Fruit fly (Drosophila melanogaster) whole organism, embryonic: ENCODE results near the gene Pex3.

Experiments
- Ada2b ChIP-seq: fragments of 200-800 bp; sonication (Bioruptor generic); IDR thresholded peaks from 2 replicates; pipeline ENCODE4 v1.3.6; 2022; ENCODE audit warnings: missing biosample characterization, missing genetic modification characterization
- Bdp1 ChIP-seq: fragments of 200-800 bp; sonication (Bioruptor generic); optimal IDR thresholded peaks from 3 replicates; lab custom pipeline; 2016; ENCODE audit warnings: missing biosample characterization, missing genetic modification characterization
- CG10543 ChIP-seq: fragments of 200-800 bp; sonication (Bioruptor generic); optimal IDR thresholded peaks from 3 replicates; lab custom pipeline; 2017; ENCODE audit warnings: missing biosample characterization, mild to moderate bottlenecking, missing genetic modification characterization, moderate library complexity
- CG11504 ChIP-seq: fragments of 200-800 bp; sonication (Bioruptor generic); optimal IDR thresholded peaks from 3 replicates; lab custom pipeline; 2019; ENCODE audit warnings: missing biosample characterization, mild to moderate bottlenecking, missing genetic modification characterization, moderate library complexity
- CG11723 ChIP-seq: fragments of 200-800 bp; sonication (Bioruptor generic); optimal IDR thresholded peaks from 2 replicates; lab custom pipeline; 2017; ENCODE audit warnings: missing biosample characterization, mild to moderate bottlenecking, missing genetic modification characterization
- CG13624 ChIP-seq: fragments of 200-800 bp; sonication (Bioruptor generic); optimal IDR thresholded peaks from 2 replicates; lab custom pipeline; 2016; ENCODE audit warnings: missing biosample characterization, missing genetic modification characterization
- CG13775 ChIP-seq: fragments of 200-800 bp; sonication (Bioruptor generic); optimal IDR thresholded peaks from 3 replicates; lab custom pipeline; 2017; ENCODE audit warnings: missing biosample characterization, mild to moderate bottlenecking, missing genetic modification characterization
- CG13894 ChIP-seq: fragments of 200-800 bp; sonication (Bioruptor generic); optimal IDR thresholded peaks from 3 replicates; lab custom pipeline; 2018; ENCODE audit warnings: missing biosample characterization, mild to moderate bottlenecking, missing genetic modification characterization, moderate library complexity
- CG1529 ChIP-seq: fragments of 200-800 bp; sonication (Bioruptor generic); optimal IDR thresholded peaks from 3 replicates; lab custom pipeline; 2018; ENCODE audit warnings: missing biosample characterization, missing genetic modification characterization
- CG15514 ChIP-seq: fragments of 200-800 bp; sonication (Bioruptor generic); optimal IDR thresholded peaks from 3 replicates; lab custom pipeline; 2017; ENCODE audit warnings: missing biosample characterization, missing genetic modification characterization, mild to moderate bottlenecking, moderate library complexity, missing genetic modification reagents
- CG1602 ChIP-seq: fragments of 200-800 bp; sonication (Bioruptor generic); optimal IDR thresholded peaks from 3 replicates; lab custom pipeline; 2016; ENCODE audit warnings: missing biosample characterization, missing genetic modification characterization
- CG17568 ChIP-seq: fragments of 200-800 bp; sonication (Bioruptor generic); optimal IDR thresholded peaks from 2 replicates; lab custom pipeline; 2018; ENCODE audit warnings: missing biosample characterization, mild to moderate bottlenecking, missing genetic modification characterization, moderate library complexity
- CG18599 ChIP-seq: fragments of 200-800 bp; sonication (Bioruptor generic); optimal IDR thresholded peaks from 3 replicates; lab custom pipeline; 2017; ENCODE audit warnings: missing biosample characterization, missing genetic modification characterization, mild to moderate bottlenecking, moderate library complexity, missing genetic modification reagents
- CG2202 ChIP-seq: fragments of 200-800 bp; sonication (Bioruptor generic); optimal IDR thresholded peaks from 2 replicates; lab custom pipeline; 2018; ENCODE audit warnings: missing biosample characterization, mild to moderate bottlenecking, missing genetic modification characterization
- CG3065 ChIP-seq: fragments of 200-800 bp; sonication (Bioruptor generic); optimal IDR thresholded peaks from 2 replicates; lab custom pipeline; 2016; ENCODE audit warnings: missing biosample characterization, missing genetic modification characterization
- CG8944 ChIP-seq: fragments of 200-800 bp; sonication (Bioruptor generic); optimal IDR thresholded peaks from 3 replicates; lab custom pipeline; 2016; ENCODE audit warnings: missing biosample characterization, missing genetic modification characterization
- CG9215 ChIP-seq: fragments of 200-800 bp; sonication (Bioruptor generic); IDR thresholded peaks from 2 replicates; pipeline ENCODE4 v1.3.6; 2022; ENCODE audit warnings: missing biosample characterization, missing genetic modification characterization
- CG9932 ChIP-seq: fragments of 200-800 bp; sonication (Bioruptor generic); IDR thresholded peaks from 2 replicates; pipeline ENCODE4 v1.3.6; 2022; ENCODE audit warnings: missing biosample characterization, missing genetic modification characterization
- CkIIα-i1 ChIP-seq: fragments of 200-800 bp; sonication (Bioruptor generic); IDR thresholded peaks from 2 replicates; pipeline ENCODE4 v1.3.6; 2022; ENCODE audit warnings: missing biosample characterization, missing genetic modification characterization
- Dbx ChIP-seq: fragments of 200-800 bp; sonication (Bioruptor generic); IDR thresholded peaks from 3 replicates; pipeline ENCODE4 v1.3.6; 2022; ENCODE audit warnings: missing biosample characterization, missing genetic modification characterization
- Deaf1 ChIP-seq: fragments of 200-800 bp; optimal IDR thresholded peaks from 3 replicates; lab custom pipeline; 2019; ENCODE audit warnings: missing biosample characterization, mild to moderate bottlenecking, missing genetic modification characterization, moderate library complexity
- Dip2 ChIP-seq: fragments of 200-800 bp; sonication (Bioruptor generic); IDR thresholded peaks from 2 replicates; pipeline ENCODE4 v1.3.6; 2022; ENCODE audit warnings: missing biosample characterization, missing genetic modification characterization
- Dip3 ChIP-seq: fragments of 200-800 bp; sonication (Bioruptor generic); optimal IDR thresholded peaks from 3 replicates; lab custom pipeline; 2016; ENCODE audit warnings: missing biosample characterization, missing genetic modification characterization
- Fer2 ChIP-seq: fragments of 200-800 bp; sonication (Bioruptor generic); optimal IDR thresholded peaks from 2 replicates; lab custom pipeline; 2018; ENCODE audit warnings: missing biosample characterization, mild to moderate bottlenecking, missing genetic modification characterization, moderate library complexity
- Hr78 ChIP-seq, 2 experiments: fragments of 200-800 bp in 1 of 2; fragments of >200 bp in 1 of 2; sonication (Bioruptor generic) in 1 of 2; optimal IDR thresholded peaks; 2 replicates each; lab custom pipeline; 2017 to 2019; ENCODE audit warnings: missing biosample characterization in 2 of 2, missing genetic modification characterization in 2 of 2, mild to moderate bottlenecking in 1 of 2, moderate library complexity in 1 of 2
- Lim3 ChIP-seq: fragments of 200-800 bp; sonication (Bioruptor generic); IDR thresholded peaks from 2 replicates; pipeline ENCODE4 v1.3.6; 2022; ENCODE audit warnings: missing biosample characterization, missing genetic modification characterization
- MBD-R2 ChIP-seq: fragments of 200-800 bp; sonication (Bioruptor generic); IDR thresholded peaks from 2 replicates; pipeline ENCODE4 v1.3.6; 2022; ENCODE audit warnings: missing biosample characterization, missing genetic modification characterization
- Mrtf ChIP-seq: fragments of 200-800 bp; sonication (Bioruptor generic); IDR thresholded peaks from 3 replicates; pipeline ENCODE4 v1.3.6; 2022; ENCODE audit warnings: missing biosample characterization, missing genetic modification characterization
- Sry-δ ChIP-seq: fragments of 200-800 bp; sonication (Bioruptor generic); optimal IDR thresholded peaks from 2 replicates; lab custom pipeline; 2016; ENCODE audit warnings: missing biosample characterization, missing genetic modification characterization
- Taf1 ChIP-seq: fragments of 200-800 bp; sonication (Bioruptor generic); IDR thresholded peaks from 2 replicates; pipeline ENCODE4 v1.3.6; 2022; ENCODE audit warnings: missing biosample characterization, missing genetic modification characterization
- Usf ChIP-seq: fragments of 200-800 bp; sonication (Bioruptor generic); optimal IDR thresholded peaks from 2 replicates; lab custom pipeline; 2017; ENCODE audit warnings: missing genotype, missing biosample characterization, missing genetic modification characterization
- bowl ChIP-seq: fragments of 200-800 bp; sonication (Bioruptor generic); IDR thresholded peaks from 2 replicates; pipeline ENCODE4 v1.3.6; 2022; ENCODE audit warnings: missing biosample characterization, missing genetic modification characterization
- btn ChIP-seq: fragments of 200-800 bp; sonication (Bioruptor generic); optimal IDR thresholded peaks from 2 replicates; lab custom pipeline; 2016; ENCODE audit warnings: missing biosample characterization, missing genetic modification characterization
- caup ChIP-seq: fragments of 200-800 bp; sonication (Bioruptor generic); optimal IDR thresholded peaks from 3 replicates; lab custom pipeline; 2017; ENCODE audit warnings: missing biosample characterization, mild to moderate bottlenecking, missing genetic modification characterization, moderate library complexity; ENCODE audit not compliant: severe bottlenecking
- cg ChIP-seq: fragments of 200-800 bp; sonication (Bioruptor generic); optimal IDR thresholded peaks from 3 replicates; lab custom pipeline; 2019; ENCODE audit warnings: missing biosample characterization, mild to moderate bottlenecking, missing genetic modification characterization, moderate library complexity
- fd3F ChIP-seq: fragments of 200-800 bp; sonication (Bioruptor generic); optimal IDR thresholded peaks from 2 replicates; lab custom pipeline; 2018; ENCODE audit warnings: missing biosample characterization, mild to moderate bottlenecking, missing genetic modification characterization, moderate library complexity
- gt ChIP-seq: fragments of 200-800 bp; sonication (Bioruptor generic); IDR thresholded peaks from 2 replicates; pipeline ENCODE4 v1.3.6; 2022; ENCODE audit warnings: missing biosample characterization, missing genetic modification characterization
- h ChIP-seq: fragments of >200 bp; optimal IDR thresholded peaks from 2 replicates; lab custom pipeline; 2017
- hb ChIP-seq: fragments of 200-800 bp; sonication (Bioruptor generic); IDR thresholded peaks from 3 replicates; pipeline ENCODE4 v1.3.6; 2022; ENCODE audit warnings: missing biosample characterization, missing genetic modification characterization; ENCODE audit not compliant: partially characterized antibody
- hth ChIP-seq: fragments of >200 bp; optimal IDR thresholded peaks from 2 replicates; lab custom pipeline; 2017; ENCODE audit warnings: inconsistent platforms
- inv ChIP-seq: fragments of 200-800 bp; sonication (Bioruptor generic); IDR thresholded peaks from 2 replicates; pipeline ENCODE4 v1.3.6; 2022; ENCODE audit warnings: missing biosample characterization, missing genetic modification characterization; ENCODE audit not compliant: partially characterized antibody
- odd ChIP-seq: fragments of 200-800 bp; sonication (Bioruptor generic); optimal IDR thresholded peaks from 2 replicates; lab custom pipeline; 2017; ENCODE audit warnings: missing biosample characterization, mild to moderate bottlenecking, missing genetic modification characterization
- org-1 ChIP-seq: fragments of 200-800 bp; sonication (Bioruptor generic); optimal IDR thresholded peaks from 2 replicates; lab custom pipeline; 2017; ENCODE audit warnings: missing biosample characterization, missing genetic modification characterization
- pzg ChIP-seq: fragments of 200-800 bp; sonication (Bioruptor generic); optimal IDR thresholded peaks from 3 replicates; lab custom pipeline; 2018; ENCODE audit warnings: missing biosample characterization, mild to moderate bottlenecking, missing genetic modification characterization, moderate library complexity
- ranshi ChIP-seq: fragments of 200-800 bp; sonication (Bioruptor generic); IDR thresholded peaks from 2 replicates; pipeline ENCODE4 v1.3.6; 2022; ENCODE audit warnings: missing biosample characterization, missing genetic modification characterization
- run ChIP-seq: fragments of 200-800 bp; sonication (Bioruptor generic); optimal IDR thresholded peaks from 3 replicates; lab custom pipeline; 2018; ENCODE audit warnings: missing biosample characterization, mild to moderate bottlenecking, missing genetic modification characterization
- stwl ChIP-seq: fragments of 200-800 bp; sonication (Bioruptor generic); optimal IDR thresholded peaks from 3 replicates; lab custom pipeline; 2018; ENCODE audit warnings: missing biosample characterization, mild to moderate bottlenecking, missing genetic modification characterization, moderate library complexity
- sug ChIP-seq: fragments of 200-800 bp; optimal IDR thresholded peaks from 2 replicates; lab custom pipeline; 2019; ENCODE audit warnings: missing biosample characterization, mild to moderate bottlenecking, missing genetic modification characterization, moderate library complexity
- vfl ChIP-seq: fragments of 200-800 bp; sonication (Bioruptor generic); optimal IDR thresholded peaks from 2 replicates; lab custom pipeline; 2016; ENCODE audit warnings: missing biosample characterization, missing genetic modification characterization
- z ChIP-seq: fragments of 200-800 bp; sonication (Bioruptor generic); IDR thresholded peaks from 3 replicates; pipeline ENCODE4 v1.3.6; 2022; ENCODE audit warnings: missing biosample characterization, missing genetic modification characterization

Pex3 gene

DNA sequence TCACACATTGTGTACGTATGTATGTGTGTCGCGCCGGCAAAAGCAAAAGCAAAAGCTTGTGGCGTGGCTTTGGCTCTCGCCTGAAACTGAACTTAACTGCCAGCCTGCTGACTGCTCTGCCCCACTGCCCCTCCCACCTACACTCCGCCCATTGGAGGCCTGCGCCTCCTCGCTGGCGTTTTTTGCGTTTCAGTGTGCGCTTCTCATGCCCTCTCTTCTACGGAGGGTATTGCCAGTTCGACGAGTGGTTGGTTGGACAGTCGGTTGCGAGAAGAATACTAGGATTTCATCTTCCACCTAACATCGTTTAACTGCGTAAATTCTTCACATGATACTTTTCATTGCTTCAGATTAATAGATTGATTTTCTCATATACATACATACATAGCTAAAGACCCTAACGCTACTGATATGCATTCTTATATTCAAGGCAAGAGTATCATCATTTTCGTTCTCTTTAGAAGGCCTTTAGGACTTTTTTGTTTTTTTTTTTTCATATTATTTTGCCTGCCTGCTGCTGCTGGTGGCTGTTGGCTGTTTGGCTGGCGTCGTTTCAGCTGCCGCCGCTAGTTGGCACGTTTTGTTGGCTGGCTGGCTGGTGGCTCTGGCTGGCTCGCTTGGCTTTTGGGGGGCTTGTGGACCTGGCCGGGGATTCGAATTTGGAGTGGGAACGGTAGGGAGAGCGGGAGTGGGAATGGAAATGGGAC lies 39.2 kb upstream of the Pex3 start:
- TF ChIP-seq CG13775 (GFP tag; lab: Kevin White, UChicago) = peak; percentile 53
- peak; percentile 46 for TF ChIP-seq vfl (GFP tag; lab: Kevin White, UChicago)
- no peak for TF ChIP-seq CkIIα-i1 (GFP tag; lab: Robert Waterston, UW)
- no peak for TF ChIP-seq stwl
- TF ChIP-seq gt (GFP tag; lab: Robert Waterston, UW) = 0 out of 2 replicates have a peak, but pooled peaks have one; percentile 61
- TF ChIP-seq CG9215 (GFP tag; lab: Robert Waterston, UW) = peak; percentile 52
- TF ChIP-seq CG11504 (tag; lab: Kevin White, UChicago) = peak; percentile 72
- peak; percentile 39 for TF ChIP-seq CG10543 (GFP tag; lab: Kevin White, UChicago)
- 0 out of 3 replicates have a peak, but pooled peaks have one; percentile 22 for TF ChIP-seq Mrtf
- TF ChIP-seq Bdp1 (GFP tag; lab: Kevin White, UChicago) = peak; percentile 25
- TF ChIP-seq Usf (GFP tag; lab: Kevin White, UChicago) = no peak
- no peak for TF ChIP-seq inv (GFP tag; lab: Robert Waterston, UW)
- TF ChIP-seq CG13624 (GFP tag; lab: Kevin White, UChicago) = peak; percentile 74
- no peak for TF ChIP-seq h (lab: Kevin White, UChicago)
- TF ChIP-seq CG11723 = peak; percentile 24
- TF ChIP-seq Lim3 (GFP tag; lab: Robert Waterston, UW) = no peak
- TF ChIP-seq cg = no peak
- peak; percentile 34; the same call in 1 of the 2 replicates for TF ChIP-seq MBD-R2 (GFP tag; lab: Robert Waterston, UW)
- no peak for TF ChIP-seq caup
- no peak for TF ChIP-seq pzg (GFP tag; lab: Kevin White, UChicago)
- TF ChIP-seq Fer2 (tag; lab: Kevin White, UChicago) = peak; percentile 12
- TF ChIP-seq CG9932 = peak; percentile 60
- TF ChIP-seq CG15514 (GFP tag; lab: Kevin White, UChicago) = no peak
- peak; percentile 38 for TF ChIP-seq Dip3 (GFP tag; lab: Kevin White, UChicago)
- no peak for TF ChIP-seq Hr78 (GFP tag; optimal IDR thresholded peaks at IDR 0.05; lab: Kevin White, UChicago)
- peak; percentile 7 for TF ChIP-seq sug
- no peak for TF ChIP-seq hb (GFP tag; lab: Robert Waterston, UW)
- TF ChIP-seq org-1 (GFP tag; lab: Kevin White, UChicago) = peak; percentile 48
- no peak for TF ChIP-seq Dip2
- 0 out of 3 replicates have a peak, but pooled peaks have one; percentile 14 for TF ChIP-seq Dbx (GFP tag; lab: Robert Waterston, UW)
- peak; percentile 44 for TF ChIP-seq fd3F
- TF ChIP-seq btn (GFP tag; lab: Kevin White, UChicago) = no peak
- no peak for TF ChIP-seq odd
- peak; percentile 11 for TF ChIP-seq CG1602 (GFP tag; lab: Kevin White, UChicago)
- TF ChIP-seq hth (lab: Kevin White, UChicago) = no peak
- no peak for TF ChIP-seq run (tag; lab: Kevin White, UChicago)
- no peak for TF ChIP-seq CG13894
- TF ChIP-seq CG18599 = peak; percentile 70
- no peak for TF ChIP-seq Taf1 (GFP tag; lab: Robert Waterston, UW)
- TF ChIP-seq CG8944 (GFP tag; lab: Kevin White, UChicago) = peak; percentile 49
- TF ChIP-seq CG1529 (GFP tag; lab: Kevin White, UChicago) = peak; percentile 47
- TF ChIP-seq Sry-δ = peak; percentile 17
- TF ChIP-seq Deaf1 (tag; lab: Kevin White, UChicago) = no peak
- TF ChIP-seq CG17568 = peak; percentile 29
- no peak for TF ChIP-seq Ada2b (GFP tag; lab: Robert Waterston, UW)
- TF ChIP-seq CG2202 = no peak
- TF ChIP-seq bowl (GFP tag; lab: Robert Waterston, UW) = no peak
- no peak for TF ChIP-seq CG3065 (GFP tag; lab: Kevin White, UChicago)
- TF ChIP-seq z (GFP tag; lab: Robert Waterston, UW) = no peak
- no peak; the same call in 1 of the 2 replicates for TF ChIP-seq ranshi (GFP tag; lab: Robert Waterston, UW)
